Worm (Caenorhabditis elegans): ENCODE measurements around the gene Y94H6A.5.

ce11 chrIV:2640950-2641349, 62.8 kb downstream of the Y94H6A.5 start, which contains the start of the genes mdf-2 and nduv-3:
- no peak for TF ChIP-seq him-1 (tag; optimal IDR thresholded peaks at IDR 0.05)
- TF ChIP-seq dao-5 (tag; optimal IDR thresholded peaks at IDR 0.05) = no peak

All from whole organism, L4/young adult.